Fruit fly (Drosophila melanogaster): ENCODE measurements around the gene Galk.

The Galk gene

dm6 chr3L:9011485-9012389 lies 25.8 kb upstream of the Galk start:
- TF ChIP-seq noc (tag; optimal IDR thresholded peaks at IDR 0.05): no peak

DNA sequence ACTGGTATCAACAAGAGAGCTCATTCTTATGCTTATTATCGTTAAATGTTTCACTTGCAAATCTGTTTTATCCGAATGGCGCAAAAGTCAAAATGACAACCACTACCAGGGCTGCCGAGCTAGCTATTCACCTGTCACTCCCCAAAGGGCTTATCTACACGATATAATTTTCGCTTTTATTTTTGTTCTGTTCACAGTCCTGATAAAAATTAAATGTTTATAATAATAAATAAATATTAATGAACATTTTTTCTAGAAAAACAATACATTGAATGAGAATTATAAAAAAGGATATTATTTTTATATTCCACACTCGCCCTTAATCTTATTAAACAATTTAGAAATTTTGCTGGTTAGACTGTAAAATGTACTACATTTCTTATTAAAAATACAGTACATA lies 23.8 kb upstream of the Galk start, which contains the start of gene CG5194:
TSS of gene CG5194 (minus strand) at position 101 of the 400 bp plus-strand sequence.
- no peak for TF ChIP-seq noc (tag; optimal IDR thresholded peaks at IDR 0.05)

DNA sequence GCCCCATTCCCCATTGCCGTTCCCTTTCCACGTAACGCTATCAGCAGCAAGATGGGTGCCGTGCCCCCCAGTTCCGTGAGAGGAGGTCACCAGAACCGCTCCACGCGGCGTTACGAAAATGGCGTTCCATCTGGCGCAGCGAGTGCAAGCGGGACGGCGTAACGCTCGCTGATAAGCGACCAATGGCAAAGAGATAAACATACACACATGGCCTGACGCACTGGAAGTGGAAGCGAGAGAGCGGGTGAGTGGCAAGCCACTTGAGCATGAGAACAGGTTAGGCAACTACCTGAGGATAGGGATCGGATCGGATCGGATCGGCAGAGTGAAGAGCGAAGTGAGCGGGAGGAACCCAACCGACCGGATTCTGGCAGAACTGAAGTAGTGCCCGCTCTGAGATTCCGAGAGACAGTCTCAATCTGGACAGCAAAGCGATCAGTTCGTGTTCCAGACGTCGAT lies 18.9 kb upstream of the Galk start, which contains the start of gene Doc3:
TSS of gene Doc3 (plus strand) at position 409 of the 459 bp plus-strand sequence.
- no peak for TF ChIP-seq noc (tag; optimal IDR thresholded peaks at IDR 0.05)

- no peak for TF ChIP-seq noc (tag; optimal IDR thresholded peaks at IDR 0.05)
Observed at dm6 chr3L:9003369-9003768, 17.5 kb upstream of the Galk start.

- no peak for TF ChIP-seq noc (tag; optimal IDR thresholded peaks at IDR 0.05)
Observed at dm6 chr3L:9002527-9002926, 16.6 kb upstream of the Galk start.

DNA sequence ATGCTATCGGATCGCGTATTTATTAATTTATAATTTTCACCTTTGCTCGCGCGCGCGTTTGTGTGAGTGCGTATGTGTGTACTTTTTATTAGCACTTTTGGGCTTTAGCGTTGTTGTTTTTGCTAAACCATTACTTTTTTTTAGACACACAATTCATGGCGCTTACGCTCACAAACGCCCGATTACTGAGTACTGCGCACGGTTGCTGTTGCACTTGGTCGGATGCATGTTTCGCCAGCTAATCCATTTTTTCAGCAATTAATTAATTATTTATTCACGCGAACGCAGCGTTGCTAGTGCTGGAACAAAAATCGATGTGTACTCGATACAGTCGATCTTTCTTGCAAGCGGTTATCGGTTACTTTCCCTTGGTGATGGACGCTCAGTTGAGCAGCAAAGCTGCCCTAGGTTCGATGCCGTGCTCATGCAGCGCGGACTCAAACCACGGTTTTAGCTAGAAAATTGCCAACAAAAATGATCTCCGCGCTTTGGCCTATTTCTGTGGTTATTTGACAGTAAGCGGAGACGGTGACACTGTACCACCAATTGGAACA lies 11.9 kb upstream of the Galk start, which contains the start of the genes smg and CG5087:
TSS of gene smg (minus strand) at position 304 of the 554 bp plus-strand sequence.
TSS of gene CG5087 (plus strand) at position 499 of the 554 bp plus-strand sequence.
- peak; percentile 31 for TF ChIP-seq noc (tag; optimal IDR thresholded peaks at IDR 0.05)

- no peak for TF ChIP-seq noc (tag; optimal IDR thresholded peaks at IDR 0.05)
Observed at dm6 chr3L:8996899-8997685, 11.2 kb upstream of the Galk start.

dm6 chr3L:8996173-8996767 lies 10.4 kb upstream of the Galk start:
- peak; percentile 83 for TF ChIP-seq noc (tag; optimal IDR thresholded peaks at IDR 0.05)

DNA sequence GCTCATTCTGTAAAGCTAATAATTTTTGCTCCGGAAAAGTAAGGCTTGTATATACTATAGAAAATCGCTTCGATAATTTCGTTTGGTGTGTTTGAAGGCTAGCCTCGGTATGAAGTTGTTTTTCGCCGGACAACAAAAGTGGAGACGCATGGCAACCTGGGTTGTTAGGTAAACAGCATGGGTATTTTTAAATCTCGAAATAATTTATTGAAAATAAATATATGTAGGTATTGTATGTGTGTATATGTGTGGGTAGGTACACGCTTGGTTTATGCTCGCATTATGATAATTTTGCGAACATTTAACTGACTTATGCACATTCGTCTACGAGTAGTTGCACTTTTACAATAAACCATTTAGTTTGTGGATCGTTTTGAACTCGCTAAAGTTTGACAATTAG lies 4.2 kb upstream of the Galk start, which contains the start of gene CG5280:
TSS of gene CG5280 (minus strand) at position 101 of the 400 bp plus-strand sequence.
- no peak for TF ChIP-seq noc (tag; optimal IDR thresholded peaks at IDR 0.05)

DNA sequence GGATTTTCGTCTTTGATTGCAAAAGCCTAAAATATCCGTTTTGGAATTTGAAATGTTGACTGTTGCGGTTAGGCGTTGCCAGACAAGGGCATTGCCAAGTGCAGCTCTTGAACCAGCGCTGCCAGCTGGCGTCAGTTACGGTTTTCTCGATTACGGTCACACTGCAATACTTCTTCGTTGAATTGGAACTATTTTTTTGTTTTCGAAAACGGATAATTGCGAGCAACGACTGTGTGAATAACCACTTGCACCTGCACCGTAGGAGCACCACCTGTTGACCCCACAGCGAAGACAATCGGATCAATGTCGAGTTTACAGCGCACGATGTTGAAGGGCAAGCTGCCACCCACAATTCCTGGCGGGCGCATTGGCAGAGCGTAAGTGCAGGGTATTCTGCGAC lies 691 bp upstream of the Galk start, which contains the start of gene CG5068:
TSS of gene CG5068 (plus strand) at position 129 of the 400 bp plus-strand sequence.
- TF ChIP-seq noc (tag; optimal IDR thresholded peaks at IDR 0.05): no peak

dm6 chr3L:8985132-8985847 lies 601 bp downstream of the Galk start:
- TF ChIP-seq noc (tag; optimal IDR thresholded peaks at IDR 0.05): no peak

DNA sequence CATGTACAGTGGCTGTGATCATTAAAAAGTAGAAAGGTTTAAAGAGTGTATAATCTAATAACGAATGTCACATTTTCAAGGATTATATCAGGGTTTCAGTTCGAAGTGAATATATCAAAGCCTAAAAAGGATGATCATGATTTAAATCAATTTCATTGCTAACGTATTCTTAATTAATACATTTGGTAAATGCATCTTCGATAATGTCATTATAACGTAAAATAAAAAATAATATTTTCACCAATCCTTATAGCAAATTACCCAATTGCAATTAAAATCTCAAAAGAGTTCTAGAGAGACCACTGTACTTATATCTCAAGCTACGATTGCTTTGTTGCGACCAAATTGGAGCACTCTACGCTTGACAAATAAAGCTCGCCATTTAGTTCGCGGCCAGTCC lies 3.8 kb downstream of the Galk start:
- no peak for TF ChIP-seq noc (tag; optimal IDR thresholded peaks at IDR 0.05)

dm6 chr3L:8981495-8981894 lies 4.4 kb downstream of the Galk start, which contains the start of gene CG13314:
Gene CG13314, plus strand, starts transcription at chr3L:8981795.
- no peak for TF ChIP-seq noc (tag; optimal IDR thresholded peaks at IDR 0.05)

dm6 chr3L:8979780-8980179 lies 6.1 kb downstream of the Galk start, which contains the start of gene CG5644:
Gene CG5644, minus strand, starts transcription at chr3L:8979880.
- TF ChIP-seq noc (tag; optimal IDR thresholded peaks at IDR 0.05): no peak
